Worm (Caenorhabditis elegans) whole organism, late embryonic: ENCODE measurements around the gene rpl-2.

Experiments
- C38D4.7 ChIP-seq: fragments of 200-800 bp; sonication (Bioruptor generic); optimal IDR thresholded peaks from 2 replicates; lab custom pipeline; 2018; ENCODE audit warnings: mild to moderate bottlenecking, missing genetic modification characterization, moderate library complexity, missing compliant biosample characterization
- K02D7.2 ChIP-seq: sonication (generic microtip); optimal IDR thresholded peaks from 2 replicates; lab custom pipeline; 2017; ENCODE audit warnings: mild to moderate bottlenecking, missing genetic modification characterization, missing compliant biosample characterization
- K09A11.1 ChIP-seq: sonication (generic microtip); optimal IDR thresholded peaks from 2 replicates; lab custom pipeline; 2017; ENCODE audit warnings: antibody characterized with exemption, mild to moderate bottlenecking, missing genetic modification characterization, missing compliant biosample characterization; ENCODE audit not compliant: insufficient read depth
- ahr-1 ChIP-seq: sonication (generic microtip); optimal IDR thresholded peaks from 2 replicates; lab custom pipeline; 2016; ENCODE audit warnings: missing genetic modification characterization, missing compliant biosample characterization
- ama-1 ChIP-seq: fragments of 150-350 bp; optimal IDR thresholded peaks from 2 replicates; lab custom pipeline; 2014
- ceh-19 ChIP-seq: fragments of 200-800 bp; sonication (Bioruptor generic); optimal IDR thresholded peaks from 2 replicates; lab custom pipeline; 2018; ENCODE audit warnings: mild to moderate bottlenecking, missing genetic modification characterization, missing compliant biosample characterization
- ceh-24 ChIP-seq: sonication (generic microtip); optimal IDR thresholded peaks from 2 replicates; lab custom pipeline; 2016; ENCODE audit warnings: mild to moderate bottlenecking, missing genetic modification characterization, missing compliant biosample characterization
- ceh-31 ChIP-seq: sonication (generic microtip); optimal IDR thresholded peaks from 2 replicates; lab custom pipeline; 2016; ENCODE audit warnings: missing genetic modification characterization, missing compliant biosample characterization
- ceh-48 ChIP-seq: sonication (generic microtip); optimal IDR thresholded peaks from 2 replicates; lab custom pipeline; 2016; ENCODE audit warnings: missing genetic modification characterization, inconsistent platforms, missing compliant biosample characterization
- dmd-4 ChIP-seq: sonication (generic microtip); optimal IDR thresholded peaks from 2 replicates; lab custom pipeline; 2016; ENCODE audit warnings: borderline replicate concordance, missing genetic modification characterization, missing compliant biosample characterization
- dve-1 ChIP-seq: sonication (generic microtip); optimal IDR thresholded peaks from 2 replicates; lab custom pipeline; 2017; ENCODE audit warnings: antibody characterized with exemption, mild to moderate bottlenecking, missing genetic modification characterization, missing compliant biosample characterization
- elt-2 ChIP-seq: sonication (generic microtip); optimal IDR thresholded peaks from 2 replicates; lab custom pipeline; 2016; ENCODE audit warnings: missing genetic modification reagents, missing genetic modification characterization, missing compliant biosample characterization
- elt-4 ChIP-seq: sonication (generic microtip); optimal IDR thresholded peaks from 2 replicates; lab custom pipeline; 2016; ENCODE audit warnings: missing genetic modification characterization, missing compliant biosample characterization
- fkh-10 ChIP-seq: fragments of 150-350 bp; optimal IDR thresholded peaks from 2 replicates; lab custom pipeline; 2014; ENCODE audit warnings: missing biosample characterization, missing genetic modification reagents, missing genetic modification characterization
- gmeb-2 ChIP-seq: sonication (generic microtip); optimal IDR thresholded peaks from 2 replicates; lab custom pipeline; 2016; ENCODE audit warnings: missing genetic modification characterization, inconsistent platforms, missing compliant biosample characterization
- hlh-15 ChIP-seq: sonication (generic microtip); optimal IDR thresholded peaks from 2 replicates; lab custom pipeline; 2016; ENCODE audit warnings: missing genetic modification characterization, missing compliant biosample characterization
- lim-6 ChIP-seq: sonication (generic microtip); optimal IDR thresholded peaks from 2 replicates; lab custom pipeline; 2016; ENCODE audit warnings: missing genetic modification characterization, missing compliant biosample characterization
- madf-2 ChIP-seq: sonication (generic microtip); optimal IDR thresholded peaks from 2 replicates; lab custom pipeline; 2017; ENCODE audit warnings: missing genetic modification characterization, missing compliant biosample characterization
- nhr-11 ChIP-seq: fragments of 150-350 bp; optimal IDR thresholded peaks from 2 replicates; lab custom pipeline; 2014; ENCODE audit warnings: missing biosample characterization, missing genetic modification characterization
- nhr-232 ChIP-seq: sonication (generic microtip); optimal IDR thresholded peaks from 2 replicates; lab custom pipeline; 2016; ENCODE audit warnings: missing genetic modification characterization, missing compliant biosample characterization
- npax-4 ChIP-seq: sonication (generic microtip); optimal IDR thresholded peaks from 2 replicates; lab custom pipeline; 2016; ENCODE audit warnings: missing genetic modification characterization, missing compliant biosample characterization
- pha-4 ChIP-seq: fragments of 150-350 bp; optimal IDR thresholded peaks from 2 replicates; lab custom pipeline; 2018; ENCODE audit warnings: missing biosample characterization, missing genetic modification reagents, missing genetic modification characterization
- pqm-1 ChIP-seq: sonication (generic microtip); optimal IDR thresholded peaks from 2 replicates; lab custom pipeline; 2016; ENCODE audit warnings: missing genetic modification characterization, missing compliant biosample characterization
- ref-2 ChIP-seq: sonication (generic microtip); optimal IDR thresholded peaks from 2 replicates; lab custom pipeline; 2016; ENCODE audit warnings: missing genetic modification characterization, missing compliant biosample characterization
- sdc-2 ChIP-seq: sonication (generic microtip); optimal IDR thresholded peaks from 2 replicates; lab custom pipeline; 2016; ENCODE audit warnings: missing genotype, missing genetic modification characterization, missing compliant biosample characterization
- sox-2 ChIP-seq: fragments of 200-800 bp; sonication (Bioruptor generic); IDR thresholded peaks from 2 replicates; pipeline ENCODE4 v1.3.6; 2022; ENCODE audit warnings: missing genetic modification reagents, missing genetic modification characterization, missing compliant biosample characterization
- syd-9 ChIP-seq: sonication (generic microtip); optimal IDR thresholded peaks from 2 replicates; lab custom pipeline; 2016; ENCODE audit warnings: mild to moderate bottlenecking, missing genetic modification characterization, moderate library complexity, missing compliant biosample characterization
- tbx-7 ChIP-seq: sonication (generic microtip); optimal IDR thresholded peaks from 2 replicates; lab custom pipeline; 2016; ENCODE audit warnings: missing genotype, missing genetic modification characterization, missing compliant biosample characterization
- unc-3 ChIP-seq, 2 experiments: fragments of 200-800 bp in 1 of 2; sonication (Bioruptor generic) in 1 of 2; sonication (generic microtip) in 1 of 2; conservative IDR thresholded peaks in 1 of 2; optimal IDR thresholded peaks in 1 of 2; 2 replicates each; pipeline versions ENCODE4 v1.3.6 to Lab custom; 2016 to 2022; ENCODE audit warnings: missing compliant biosample characterization in 2 of 2, missing genetic modification characterization in 2 of 2, missing genetic modification reagents in 1 of 2
- unc-55 ChIP-seq: sonication (generic microtip); optimal IDR thresholded peaks from 2 replicates; lab custom pipeline; 2017; ENCODE audit warnings: missing biosample characterization, missing genetic modification reagents, missing genetic modification characterization
- ztf-16 ChIP-seq: sonication (generic microtip); optimal IDR thresholded peaks from 2 replicates; lab custom pipeline; 2017; ENCODE audit warnings: missing genetic modification characterization, missing compliant biosample characterization

The rpl-2 gene

DNA sequence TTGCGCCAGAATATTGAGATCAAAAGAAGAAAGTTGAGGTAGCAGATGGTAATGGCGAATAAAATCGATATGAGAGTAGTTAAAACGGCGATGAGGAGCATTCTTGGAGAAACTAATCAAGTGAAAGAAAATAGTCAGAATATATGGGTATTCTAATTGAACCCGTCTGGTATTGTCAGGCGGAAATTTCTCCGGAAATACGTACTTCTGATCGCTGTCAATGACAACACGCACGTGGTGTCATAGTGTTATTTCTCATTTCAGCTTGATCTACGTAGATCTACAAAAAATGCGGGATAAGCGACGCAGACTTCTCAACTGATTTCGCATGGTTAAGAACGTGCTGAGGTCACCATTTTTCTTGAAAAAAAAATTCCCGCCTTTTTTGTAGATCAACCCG, 12.9 kb downstream of the rpl-2 start, which contains the start of gene srbc-79:
Gene srbc-79, minus strand, starts transcription at position 101 of the 400 bp plus-strand sequence.
- TF ChIP-seq npax-4 (tag; lab: Kevin White, UChicago): no peak
- no peak for TF ChIP-seq K09A11.1 (tag; lab: Kevin White, UChicago)
- no peak for TF ChIP-seq elt-4 (tag; lab: Kevin White, UChicago)
- no peak for TF ChIP-seq ceh-31 (tag; lab: Kevin White, UChicago)
- no peak for TF ChIP-seq ref-2 (tag; lab: Kevin White, UChicago)
- TF ChIP-seq sdc-2 (tag; lab: Kevin White, UChicago): no peak
- TF ChIP-seq ama-1: no peak
- no peak for TF ChIP-seq pqm-1

DNA sequence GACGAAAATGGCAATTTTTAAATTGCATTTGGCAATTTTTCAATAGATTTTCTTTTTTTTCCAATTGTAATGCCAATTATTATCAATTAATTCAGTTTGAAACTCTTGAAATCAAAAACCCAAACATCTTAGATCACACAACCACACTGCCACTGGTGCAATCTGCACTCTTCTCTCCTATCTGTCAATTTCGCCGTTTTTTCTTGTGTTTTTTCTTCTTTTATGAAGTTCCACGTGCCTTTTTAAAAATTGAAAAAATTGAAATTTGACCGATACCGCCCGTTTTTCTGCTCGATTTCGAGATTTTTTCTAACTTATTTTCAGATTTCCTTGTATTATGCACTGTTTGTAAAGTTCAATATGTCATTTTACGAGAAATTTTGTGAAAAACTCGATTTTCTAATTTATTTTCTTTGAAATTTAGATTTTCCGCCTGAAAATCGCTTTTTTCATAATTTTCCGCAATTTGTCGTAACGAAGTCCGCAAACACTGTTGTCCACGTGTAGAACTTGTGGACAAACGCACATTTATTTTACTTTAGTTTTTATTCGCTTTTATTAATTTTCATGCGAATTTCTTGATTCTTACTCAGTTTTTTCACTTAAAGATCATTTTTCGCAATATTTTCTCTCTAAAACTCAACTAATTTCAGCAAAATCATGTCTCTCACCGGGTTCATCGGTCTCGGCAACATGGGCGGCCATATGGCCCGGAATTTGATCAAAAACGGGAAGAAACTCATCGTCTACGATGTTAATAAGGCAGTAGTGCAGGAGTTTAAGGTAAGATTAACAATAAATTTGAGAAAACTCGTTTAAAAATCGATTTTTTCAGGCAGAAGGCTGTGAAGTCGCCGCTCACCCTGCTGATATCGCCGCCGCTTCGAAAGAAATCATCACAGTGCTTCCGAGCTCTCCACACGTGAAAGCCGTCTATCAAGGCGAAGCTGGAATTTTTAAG, 14.1 kb downstream of the rpl-2 start, which contains the start of gene B0250.5:
Gene B0250.5, plus strand, starts transcription at position 654 of the 961 bp plus-strand sequence.
- TF ChIP-seq unc-3 (GFP tag; conservative IDR thresholded peaks at IDR 0.05; lab: Robert Waterston, UW): no peak
- peak; percentile 11 for TF ChIP-seq unc-3 (tag; optimal IDR thresholded peaks at IDR 0.05; lab: Kevin White, UChicago)
- no peak for TF ChIP-seq dve-1
- no peak for TF ChIP-seq pha-4

DNA sequence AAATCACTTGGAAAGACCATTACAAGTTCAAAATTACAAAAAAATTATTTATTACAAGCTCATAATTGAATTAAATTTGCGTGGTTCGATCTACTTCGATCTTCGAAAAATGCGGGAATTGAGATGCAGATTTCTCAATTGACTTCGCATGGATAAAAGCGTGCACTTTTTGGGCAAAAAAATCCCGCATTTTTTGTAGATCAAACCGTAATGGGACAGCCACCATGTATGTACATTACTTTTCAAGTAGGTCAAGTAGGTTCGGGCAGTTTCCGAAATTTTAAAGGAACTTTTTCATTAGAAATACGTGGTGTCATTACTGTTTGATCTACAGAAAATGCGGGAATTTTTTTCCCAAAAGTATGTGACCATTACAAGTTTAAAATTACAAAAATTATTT, 18.0 kb downstream of the rpl-2 start:
- TF ChIP-seq ahr-1 (tag; lab: Kevin White, UChicago) (no peak), dve-1 (no peak), K02D7.2 (tag; lab: Kevin White, UChicago) (no peak), sdc-2 (tag; lab: Kevin White, UChicago) (no peak), nhr-232 (tag; lab: Kevin White, UChicago) (no peak)

ce11 chrV:20498980-20499379, 19.5 kb downstream of the rpl-2 start, which contains the start of gene dct-16:
Gene dct-16, minus strand, starts transcription at chrV:20499057.
- no peak for TF ChIP-seq madf-2 (tag; lab: Kevin White, UChicago)
- TF ChIP-seq dmd-4 (tag; lab: Kevin White, UChicago): no peak
- TF ChIP-seq hlh-15: no peak
- TF ChIP-seq tbx-7: no peak
- no peak for TF ChIP-seq C38D4.7
- TF ChIP-seq gmeb-2 (tag; lab: Kevin White, UChicago): no peak
- no peak for TF ChIP-seq lim-6 (tag; lab: Kevin White, UChicago)
- no peak for TF ChIP-seq sox-2 (GFP tag; lab: Robert Waterston, UW)
- TF ChIP-seq ceh-24 (tag; lab: Kevin White, UChicago): no peak

ce11 chrV:20499642-20500041, 20.2 kb downstream of the rpl-2 start:
- TF ChIP-seq nhr-11 (tag; lab: Kevin White, UChicago): no peak
- no peak for TF ChIP-seq ceh-31 (tag; lab: Kevin White, UChicago)
- no peak for TF ChIP-seq ztf-16 (tag; lab: Kevin White, UChicago)
- TF ChIP-seq ceh-19 (GFP tag; lab: Kevin White, UChicago): no peak
- TF ChIP-seq pqm-1: no peak
- TF ChIP-seq lim-6 (tag; lab: Kevin White, UChicago): no peak
- TF ChIP-seq ceh-48 (tag; lab: Kevin White, UChicago): no peak
- no peak for TF ChIP-seq gmeb-2 (tag; lab: Kevin White, UChicago)
- TF ChIP-seq elt-2 (tag; lab: Kevin White, UChicago): no peak
- TF ChIP-seq fkh-10: no peak
- TF ChIP-seq syd-9: no peak
- no peak for TF ChIP-seq ref-2 (tag; lab: Kevin White, UChicago)
- TF ChIP-seq unc-55 (GFP tag; lab: Kevin White, UChicago): no peak
- TF ChIP-seq K02D7.2 (tag; lab: Kevin White, UChicago): no peak
- no peak for TF ChIP-seq K09A11.1 (tag; lab: Kevin White, UChicago)
